Fruit fly (Drosophila melanogaster) whole organism, embryonic: ENCODE results near the gene CG34348.
A peak's percentile ranks its signal among the peaks of the same experiment; 100 is the strongest.

Source experiments
- Adf1 ChIP-seq: fragments of 200-800 bp; sonication (Bioruptor generic); IDR thresholded peaks from 2 replicates; pipeline ENCODE4 v1.3.6; 2022; ENCODE audit warnings: missing biosample characterization, missing genetic modification characterization
- Atf6 ChIP-seq: fragments of 200-800 bp; sonication (Bioruptor generic); IDR thresholded peaks from 2 replicates; pipeline ENCODE4 v1.3.6; 2022; ENCODE audit warnings: missing biosample characterization, missing genetic modification characterization
- Bgb ChIP-seq: fragments of 200-800 bp; sonication (Bioruptor generic); IDR thresholded peaks from 2 replicates; pipeline ENCODE4 v1.3.6; 2022; ENCODE audit warnings: missing biosample characterization, missing genetic modification characterization; ENCODE audit not compliant: partially characterized antibody
- BtbVII ChIP-seq: fragments of 200-800 bp; sonication (Bioruptor generic); optimal IDR thresholded peaks from 3 replicates; lab custom pipeline; 2017; ENCODE audit warnings: missing biosample characterization, mild to moderate bottlenecking, missing genetic modification characterization
- C15 ChIP-seq: fragments of 200-800 bp; sonication (Bioruptor generic); IDR thresholded peaks from 3 replicates; pipeline ENCODE4 v1.3.6; 2022; ENCODE audit warnings: missing biosample characterization, missing genetic modification characterization
- CG14710 ChIP-seq: fragments of 200-800 bp; sonication (Bioruptor generic); optimal IDR thresholded peaks from 3 replicates; lab custom pipeline; 2019; ENCODE audit warnings: missing biosample characterization, mild to moderate bottlenecking, missing genetic modification characterization, moderate library complexity
- CG17385 ChIP-seq: fragments of 200-800 bp; sonication (Bioruptor generic); optimal IDR thresholded peaks from 3 replicates; lab custom pipeline; 2018; ENCODE audit warnings: missing biosample characterization, mild to moderate bottlenecking, missing genetic modification characterization
- CG17802 ChIP-seq: fragments of 200-800 bp; sonication (Bioruptor generic); optimal IDR thresholded peaks from 2 replicates; lab custom pipeline; 2018; ENCODE audit warnings: missing biosample characterization, mild to moderate bottlenecking, missing genetic modification characterization, moderate library complexity
- CG18011 ChIP-seq: fragments of 200-800 bp; sonication (Bioruptor generic); optimal IDR thresholded peaks from 2 replicates; lab custom pipeline; 2017; ENCODE audit warnings: missing biosample characterization, missing genetic modification characterization, mild to moderate bottlenecking, moderate library complexity, missing genotype
- CG30431 ChIP-seq: fragments of 200-800 bp; sonication (Bioruptor generic); optimal IDR thresholded peaks from 2 replicates; lab custom pipeline; 2017; ENCODE audit warnings: missing biosample characterization, missing genetic modification characterization
- CG31441 ChIP-seq: fragments of 200-800 bp; sonication (Bioruptor generic); IDR thresholded peaks from 2 replicates; pipeline ENCODE4 v1.3.6; 2022; ENCODE audit warnings: missing biosample characterization, missing genetic modification characterization
- CG32767 ChIP-seq: fragments of 200-800 bp; sonication (Bioruptor generic); IDR thresholded peaks from 2 replicates; pipeline ENCODE4 v1.3.6; 2022; ENCODE audit warnings: missing biosample characterization, missing genetic modification characterization
- CG3281 ChIP-seq: fragments of 200-800 bp; sonication (Bioruptor generic); optimal IDR thresholded peaks from 3 replicates; lab custom pipeline; 2017; ENCODE audit warnings: missing biosample characterization, mild to moderate bottlenecking, missing genetic modification characterization
- CG34224 ChIP-seq: fragments of 200-800 bp; sonication (Bioruptor generic); IDR thresholded peaks from 3 replicates; pipeline ENCODE4 v1.3.6; 2022; ENCODE audit warnings: missing biosample characterization, missing genetic modification characterization; ENCODE audit not compliant: partially characterized antibody
- CG34422 ChIP-seq: fragments of 200-800 bp; sonication (Bioruptor generic); IDR thresholded peaks from 3 replicates; pipeline ENCODE4 v1.3.6; 2022; ENCODE audit warnings: missing biosample characterization, missing genetic modification characterization
- CG4360 ChIP-seq: fragments of 200-800 bp; sonication (Bioruptor generic); IDR thresholded peaks from 2 replicates; pipeline ENCODE4 v1.3.6; 2022; ENCODE audit warnings: missing biosample characterization, missing genetic modification characterization
- CG5180 ChIP-seq: fragments of 200-800 bp; sonication (Bioruptor generic); optimal IDR thresholded peaks from 3 replicates; lab custom pipeline; 2017; ENCODE audit warnings: missing biosample characterization, missing genetic modification characterization, mild to moderate bottlenecking, moderate library complexity, missing genetic modification reagents
- CG7963 ChIP-seq: fragments of 200-800 bp; sonication (Bioruptor generic); IDR thresholded peaks from 3 replicates; pipeline ENCODE4 v1.3.6; 2022; ENCODE audit warnings: missing biosample characterization, missing genetic modification characterization; ENCODE audit not compliant: partially characterized antibody
- CG9797 ChIP-seq: fragments of 200-800 bp; sonication (Bioruptor generic); optimal IDR thresholded peaks from 3 replicates; lab custom pipeline; 2018; ENCODE audit warnings: missing biosample characterization, mild to moderate bottlenecking, missing genetic modification characterization
- CoRest ChIP-seq: fragments of 200-800 bp; sonication (Bioruptor generic); optimal IDR thresholded peaks from 3 replicates; lab custom pipeline; 2018; ENCODE audit warnings: missing biosample characterization, mild to moderate bottlenecking, missing genetic modification characterization, moderate library complexity
- Deaf1 ChIP-seq: fragments of 200-800 bp; optimal IDR thresholded peaks from 3 replicates; lab custom pipeline; 2019; ENCODE audit warnings: missing biosample characterization, mild to moderate bottlenecking, missing genetic modification characterization, moderate library complexity
- Dll ChIP-seq: fragments of 200-800 bp; sonication (Bioruptor generic); IDR thresholded peaks from 4 replicates; pipeline ENCODE4 v1.3.6; 2022; ENCODE audit warnings: missing biosample characterization, missing genetic modification characterization; ENCODE audit not compliant: partially characterized antibody
- Dp ChIP-seq: fragments of 200-800 bp; sonication (Bioruptor generic); optimal IDR thresholded peaks from 2 replicates; lab custom pipeline; 2018; ENCODE audit warnings: missing biosample characterization, mild to moderate bottlenecking, missing genetic modification characterization, moderate library complexity
- Dref ChIP-seq: fragments of 200-800 bp; sonication (Bioruptor generic); IDR thresholded peaks from 2 replicates; pipeline ENCODE4 v1.3.6; 2022; ENCODE audit warnings: missing biosample characterization, missing genetic modification characterization
- E2f2 ChIP-seq: fragments of 200-800 bp; sonication (Bioruptor generic); IDR thresholded peaks from 2 replicates; pipeline ENCODE4 v1.3.6; 2022; ENCODE audit warnings: missing biosample characterization, missing genetic modification characterization
- HLH3B ChIP-seq: fragments of 200-800 bp; sonication (Bioruptor generic); IDR thresholded peaks from 2 replicates; pipeline ENCODE4 v1.3.6; 2022; ENCODE audit warnings: missing biosample characterization, missing genetic modification characterization
- HLH4C ChIP-seq: fragments of 200-800 bp; sonication (Bioruptor generic); IDR thresholded peaks from 3 replicates; pipeline ENCODE4 v1.3.6; 2022; ENCODE audit warnings: missing biosample characterization, missing genetic modification characterization; ENCODE audit not compliant: partially characterized antibody
- Hand ChIP-seq: fragments of 200-800 bp; sonication (Bioruptor generic); optimal IDR thresholded peaks from 2 replicates; lab custom pipeline; 2017; ENCODE audit warnings: mild to moderate bottlenecking, missing biosample characterization, missing genetic modification reagents, missing genetic modification characterization
- Hmr ChIP-seq: fragments of 200-800 bp; sonication (Bioruptor generic); optimal IDR thresholded peaks from 3 replicates; lab custom pipeline; 2017; ENCODE audit warnings: mild to moderate bottlenecking, missing biosample characterization, missing genetic modification reagents, missing genetic modification characterization
- Hr3 ChIP-seq: fragments of 200-800 bp; sonication (Bioruptor generic); optimal IDR thresholded peaks from 3 replicates; lab custom pipeline; 2016; ENCODE audit warnings: missing biosample characterization, missing genetic modification characterization
- Hr39 ChIP-seq: fragments of >200 bp; optimal IDR thresholded peaks from 2 replicates; lab custom pipeline; 2017
- Hr51 ChIP-seq, 2 experiments: fragments of 200-800 bp; sonication (Bioruptor generic); optimal IDR thresholded peaks; 2 replicates in 1 of 2; 3 replicates in 1 of 2; lab custom pipeline; 2016 to 2018; ENCODE audit warnings: missing biosample characterization in 2 of 2, missing genetic modification characterization in 2 of 2, mild to moderate bottlenecking in 1 of 2, moderate library complexity in 1 of 2
- Lhr ChIP-seq: fragments of 200-800 bp; sonication (Bioruptor generic); optimal IDR thresholded peaks from 3 replicates; lab custom pipeline; 2017; ENCODE audit warnings: mild to moderate bottlenecking, missing biosample characterization, missing genetic modification reagents, missing genetic modification characterization
- Meics ChIP-seq: fragments of 200-800 bp; sonication (Bioruptor generic); optimal IDR thresholded peaks from 2 replicates; lab custom pipeline; 2017; ENCODE audit warnings: missing biosample characterization, mild to moderate bottlenecking, missing genetic modification characterization
- Sox102F ChIP-seq: fragments of 200-800 bp; sonication (Bioruptor generic); optimal IDR thresholded peaks from 2 replicates; lab custom pipeline; 2018; ENCODE audit warnings: missing biosample characterization, mild to moderate bottlenecking, missing genetic modification characterization, moderate library complexity
- al ChIP-seq: fragments of 200-800 bp; sonication (Bioruptor generic); IDR thresholded peaks from 2 replicates; pipeline ENCODE4 v1.3.6; 2022; ENCODE audit warnings: missing biosample characterization, missing genetic modification characterization
- amos ChIP-seq: fragments of 200-800 bp; sonication (Bioruptor generic); IDR thresholded peaks from 2 replicates; pipeline ENCODE4 v1.3.6; 2022; ENCODE audit warnings: missing biosample characterization, missing genetic modification characterization; ENCODE audit not compliant: partially characterized antibody
- caup ChIP-seq: fragments of 200-800 bp; sonication (Bioruptor generic); optimal IDR thresholded peaks from 3 replicates; lab custom pipeline; 2017; ENCODE audit warnings: missing biosample characterization, mild to moderate bottlenecking, missing genetic modification characterization, moderate library complexity; ENCODE audit not compliant: severe bottlenecking
- ham ChIP-seq: fragments of 200-800 bp; sonication (Bioruptor generic); IDR thresholded peaks from 2 replicates; pipeline ENCODE4 v1.3.6; 2022; ENCODE audit warnings: missing biosample characterization, missing genetic modification characterization
- hb ChIP-seq: fragments of 200-800 bp; sonication (Bioruptor generic); IDR thresholded peaks from 3 replicates; pipeline ENCODE4 v1.3.6; 2022; ENCODE audit warnings: missing biosample characterization, missing genetic modification characterization; ENCODE audit not compliant: partially characterized antibody
- jigr1 ChIP-seq: fragments of 200-800 bp; sonication (Bioruptor generic); IDR thresholded peaks from 3 replicates; pipeline ENCODE4 v1.3.6; 2022; ENCODE audit warnings: missing biosample characterization, missing genetic modification characterization
- pita ChIP-seq: fragments of 200-800 bp; sonication (Bioruptor generic); optimal IDR thresholded peaks from 2 replicates; lab custom pipeline; 2017; ENCODE audit warnings: missing biosample characterization, mild to moderate bottlenecking, missing genetic modification characterization
- sens ChIP-seq: fragments of 200-800 bp; sonication (Bioruptor generic); peaks from one replicate; lab custom pipeline; 2016; ENCODE audit warnings: missing biosample characterization, missing genetic modification characterization
- shn ChIP-seq: fragments of 200-800 bp; sonication (Bioruptor generic); optimal IDR thresholded peaks from 3 replicates; lab custom pipeline; 2016; ENCODE audit warnings: missing biosample characterization, missing genetic modification characterization
- sqz ChIP-seq: fragments of 200-800 bp; sonication (Bioruptor generic); optimal IDR thresholded peaks from 3 replicates; lab custom pipeline; 2018; ENCODE audit warnings: missing biosample characterization, mild to moderate bottlenecking, missing genetic modification characterization
- yki ChIP-seq: fragments of >200 bp; optimal IDR thresholded peaks from 3 replicates; lab custom pipeline; 2018
- z ChIP-seq: fragments of 200-800 bp; sonication (Bioruptor generic); IDR thresholded peaks from 3 replicates; pipeline ENCODE4 v1.3.6; 2022; ENCODE audit warnings: missing biosample characterization, missing genetic modification characterization

CG34348 gene

dm6 chrX:11389494-11390447 lies 50.1 kb downstream of the CG34348 start (continued):
- TF ChIP-seq Bgb (GFP tag; lab: Robert Waterston, UW) (peak; percentile 71), CG4360 (GFP tag; lab: Robert Waterston, UW) (peak; percentile 94), z (no peak), E2f2 (GFP tag; lab: Robert Waterston, UW) (0 out of 2 replicates have a peak, but pooled peaks have one; percentile 15), Hr51 (GFP tag; optimal IDR thresholded peaks at IDR 0.05; lab: Kevin White, UChicago) (no peak), CG17802 (no peak), yki (lab: Kevin White, UChicago) (peak; percentile 76), Dref (GFP tag; lab: Robert Waterston, UW) (peak; percentile 65), CG32767 (GFP tag; lab: Robert Waterston, UW) (peak; percentile 84), Hand (GFP tag; lab: Kevin White, UChicago) (no peak), pita (GFP tag; lab: Kevin White, UChicago) (peak; percentile 41), CoRest (tag; lab: Kevin White, UChicago) (peak; percentile 6), CG34422 (GFP tag; lab: Robert Waterston, UW) (peak; percentile 43; the same call in 1 of the 3 replicates), amos (GFP tag; lab: Robert Waterston, UW) (peak; percentile 57; the same call in 1 of the 2 replicates), sqz (GFP tag; lab: Kevin White, UChicago) (peak; percentile 75), caup (GFP tag; lab: Kevin White, UChicago) (peak; percentile 6), CG17385 (GFP tag; lab: Kevin White, UChicago) (peak; percentile 96), Meics (GFP tag; lab: Kevin White, UChicago) (peak; percentile 75), hb (GFP tag; lab: Robert Waterston, UW) (peak; percentile 86; the same call in 2 of the 3 replicates), Adf1 (GFP tag; lab: Robert Waterston, UW) (peak; percentile 82), sens (GFP tag; lab: Kevin White, UChicago) (peak; percentile 54), Atf6 (GFP tag; lab: Robert Waterston, UW) (no peak), CG9797 (GFP tag; lab: Kevin White, UChicago) (peak; percentile 65), Dll (GFP tag; lab: Robert Waterston, UW) (peak; percentile 79), Sox102F (GFP tag; lab: Kevin White, UChicago) (no peak), Hr39 (lab: Kevin White, UChicago) (peak; percentile 58), Hr3 (GFP tag; lab: Kevin White, UChicago) (no peak), Lhr (GFP tag; lab: Kevin White, UChicago) (peak; percentile 49), al (GFP tag; lab: Robert Waterston, UW) (no peak), C15 (GFP tag; lab: Robert Waterston, UW) (no peak), HLH4C (GFP tag; lab: Robert Waterston, UW) (peak; percentile 94), CG14710 (tag; lab: Kevin White, UChicago) (peak; percentile 22), shn (GFP tag; lab: Kevin White, UChicago) (no peak), Dp (GFP tag; lab: Kevin White, UChicago) (peak; percentile 18), Deaf1 (tag; lab: Kevin White, UChicago) (peak; percentile 44), BtbVII (peak; percentile 25), jigr1 (GFP tag; lab: Robert Waterston, UW) (no peak), CG18011 (GFP tag; lab: Kevin White, UChicago) (no peak), CG5180 (GFP tag; lab: Kevin White, UChicago) (peak; percentile 16), Hmr (GFP tag; lab: Kevin White, UChicago) (peak; percentile 13), CG30431 (GFP tag; lab: Kevin White, UChicago) (no peak), ham (GFP tag; lab: Robert Waterston, UW) (no peak), CG31441 (GFP tag; lab: Robert Waterston, UW) (no peak), HLH3B (GFP tag; lab: Robert Waterston, UW) (no peak), CG7963 (GFP tag; lab: Robert Waterston, UW) (peak; percentile 81), CG34224 (peak; percentile 78; the same call in 2 of the 3 replicates), CG3281 (GFP tag; lab: Kevin White, UChicago) (peak; percentile 5)
